Fruit fly (Drosophila melanogaster) whole organism: ENCODE measurements around the gene bru3.

Experiments used
- CG8478 ChIP-seq: fragments of >200 bp; optimal IDR thresholded peaks from 2 replicates; lab custom pipeline; 2018; ENCODE audit warnings: inconsistent platforms
- Dll ChIP-seq: fragments of >200 bp; optimal IDR thresholded peaks from 2 replicates; lab custom pipeline; 2017
- EcR ChIP-seq, 2 experiments: fragments of >200 bp; optimal IDR thresholded peaks; 2 replicates each; lab custom pipeline; 2017; ENCODE audit warnings: missing biosample characterization in 2 of 2, missing genetic modification characterization in 2 of 2, missing genetic modification reagents in 2 of 2
- pan ChIP-seq: fragments of >200 bp; optimal IDR thresholded peaks from 2 replicates; lab custom pipeline; 2017
- psq ChIP-seq: fragments of >200 bp; optimal IDR thresholded peaks from 2 replicates; lab custom pipeline; 2017
- usp ChIP-seq: fragments of >200 bp; optimal IDR thresholded peaks from 2 replicates; lab custom pipeline; 2017; ENCODE audit warnings: missing biosample characterization, missing genetic modification characterization, mixed read lengths

Gene bru3

dm6 chr3L:13474607-13475006 is 328.6 kb downstream of the bru3 start, which contains the start of gene CG10089:
CG10089 (minus strand) TSS chr3L:13474787.
- TF ChIP-seq Dll (lab: Kevin White, UChicago) (no peak), CG8478 (no peak), EcR (GFP tag; optimal IDR thresholded peaks at IDR 0.05; lab: Kevin White, UChicago) (no peak), usp (no peak), psq (lab: Kevin White, UChicago) (no peak), pan (lab: Kevin White, UChicago) (no peak)
